Worm (Caenorhabditis elegans) whole organism, dauer: Measurements from ENCODE around the gene nhr-112.

Experiments
- unc-62 ChIP-seq: sonication (generic microtip); optimal IDR thresholded peaks from 2 replicates; lab custom pipeline; 2017; ENCODE audit warnings: missing biosample characterization, missing genetic modification reagents, missing genetic modification characterization

Gene nhr-112

ce11 chrV:16726915-16727314, 3.3 kb upstream of the nhr-112 start, which contains the start of gene T25E12.14:
Gene T25E12.14 (plus strand): TSS chrV:16727215.
- TF ChIP-seq unc-62 (GFP tag; lab: Kevin White, UChicago) = no peak

DNA sequence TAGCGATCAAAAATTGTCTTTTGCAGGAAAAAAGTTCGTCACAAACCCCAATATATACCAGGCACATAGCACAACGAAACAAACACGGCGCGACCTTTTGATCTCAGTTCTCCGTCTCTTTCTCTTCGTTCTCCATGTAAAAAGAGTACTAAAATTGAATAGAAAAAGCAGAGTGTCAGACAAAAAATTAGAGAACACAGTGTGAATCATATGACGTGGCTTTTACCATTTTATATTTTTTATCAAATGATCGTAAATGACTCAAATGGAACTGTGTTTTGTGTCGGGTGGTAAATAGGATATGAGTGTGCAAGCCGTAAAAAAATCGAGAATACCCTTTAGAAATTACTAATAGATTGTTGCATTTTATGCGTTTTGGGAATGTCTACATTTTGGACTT, 2.3 kb upstream of the nhr-112 start:
- TF ChIP-seq unc-62 (GFP tag; lab: Kevin White, UChicago) = no peak

DNA sequence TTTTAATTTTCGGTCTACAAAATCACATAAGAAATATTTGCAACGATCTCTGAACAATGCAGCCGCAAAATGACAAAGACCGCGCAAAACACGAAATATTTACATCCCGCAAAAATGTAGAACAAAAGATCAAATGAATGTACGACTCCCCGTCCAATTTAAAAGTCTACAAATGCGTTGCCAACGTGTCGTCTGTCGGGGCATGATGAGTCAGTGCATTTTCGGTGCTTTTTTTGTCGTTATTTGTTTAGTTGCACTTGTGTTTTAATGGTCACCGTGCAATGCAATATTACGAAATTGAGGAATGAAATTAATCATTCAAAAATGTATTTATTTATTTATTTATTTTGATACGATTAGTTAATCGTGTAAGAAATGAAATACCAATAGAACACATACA, 930 bp upstream of the nhr-112 start:
- TF ChIP-seq unc-62 (GFP tag; lab: Kevin White, UChicago) = no peak

DNA sequence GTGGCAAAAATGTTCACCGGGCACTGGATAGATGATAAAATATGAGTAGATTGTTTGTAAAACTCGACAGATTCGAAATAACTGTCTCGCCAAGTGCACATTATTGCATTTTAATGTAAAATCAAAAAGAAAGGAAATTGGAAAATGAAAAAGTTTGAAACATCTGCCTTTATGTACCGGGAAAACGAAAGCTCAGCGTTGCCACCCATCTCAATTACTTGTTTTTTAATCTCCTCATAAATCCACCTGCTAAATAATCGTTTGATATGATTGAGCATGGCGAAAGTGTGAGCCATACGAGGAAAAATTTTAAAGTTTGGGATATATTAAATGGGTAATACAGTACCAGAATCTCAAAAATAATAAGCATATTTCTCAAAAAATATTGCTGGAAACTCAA, 7.1 kb downstream of the nhr-112 start, which contains the start of gene srh-137:
TSS of gene srh-137 (minus strand) at position 101 of the 400 bp plus-strand sequence.
- TF ChIP-seq unc-62 (GFP tag; lab: Kevin White, UChicago) = no peak

DNA sequence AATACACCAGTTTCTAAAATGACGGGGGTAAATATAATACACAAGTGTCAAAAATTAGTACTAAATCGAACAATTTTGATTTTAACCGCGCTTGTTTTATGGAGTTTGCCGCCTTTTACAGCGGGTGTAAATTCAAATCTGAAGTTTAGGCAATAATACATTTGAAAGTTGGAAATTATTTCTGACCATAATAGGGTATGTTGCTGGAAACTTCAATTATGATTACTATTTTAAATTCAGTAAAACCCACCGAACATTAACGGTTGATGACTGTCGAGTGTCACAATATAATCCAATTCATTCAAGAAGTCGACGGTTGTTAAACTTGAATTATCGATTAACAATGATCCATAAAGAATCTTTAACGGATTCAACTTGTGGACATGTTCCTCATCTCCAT, 9.8 kb downstream of the nhr-112 start:
- no peak for TF ChIP-seq unc-62 (GFP tag; lab: Kevin White, UChicago)

DNA sequence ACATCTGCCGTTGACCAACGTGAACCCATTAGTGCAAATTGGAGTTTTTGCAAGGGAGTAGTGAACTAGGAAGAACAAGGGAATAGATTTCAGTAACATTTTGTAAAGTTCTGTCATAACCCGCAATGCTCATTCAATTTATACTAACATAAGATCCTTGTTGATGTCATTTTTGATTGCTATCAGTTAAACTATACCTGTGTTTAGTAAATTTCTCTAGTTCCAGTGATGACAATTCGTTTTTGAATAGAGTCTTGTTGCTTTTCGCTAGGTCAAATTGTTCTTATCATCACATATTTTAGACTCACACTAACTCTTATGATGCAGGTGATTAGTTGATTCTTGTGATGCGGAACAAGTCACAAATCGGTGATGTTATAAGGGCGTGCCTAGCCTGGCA, 17.1 kb downstream of the nhr-112 start, which contains the start of gene clec-9:
TSS of gene clec-9 (minus strand) at position 101 of the 400 bp plus-strand sequence.
- TF ChIP-seq unc-62 (GFP tag; lab: Kevin White, UChicago) = no peak

DNA sequence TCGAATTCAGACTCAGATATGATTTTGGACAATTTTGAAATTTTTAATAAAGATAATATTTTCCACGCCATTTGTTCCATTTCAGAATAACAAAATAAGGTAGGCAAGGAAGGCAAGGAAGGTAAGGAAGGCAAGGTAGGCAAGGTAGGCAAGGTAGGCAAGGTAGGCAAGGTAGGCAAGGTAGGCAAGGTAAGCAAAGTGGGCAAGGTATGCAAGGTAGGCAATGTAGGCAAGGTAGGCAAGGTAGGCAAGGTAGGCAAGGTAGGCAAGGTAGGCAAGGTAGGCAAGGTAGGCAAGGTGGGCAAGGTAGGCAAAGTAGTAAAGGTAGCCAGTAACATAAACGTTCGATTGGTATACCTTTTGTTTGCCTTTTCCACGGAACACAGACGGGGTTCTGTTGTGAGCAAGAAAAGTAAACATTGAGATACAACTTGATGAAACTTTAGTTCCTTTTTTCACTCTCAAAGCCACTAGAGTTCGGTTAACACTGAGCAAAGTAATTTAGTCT, 23.8 kb downstream of the nhr-112 start, which contains the start of gene Y70C5C.1:
TSS of gene Y70C5C.1 (plus strand) at position 458 of the 508 bp plus-strand sequence.
- no peak for TF ChIP-seq unc-62 (GFP tag; lab: Kevin White, UChicago)

ce11 chrV:16697178-16697577, 26.5 kb downstream of the nhr-112 start, which contains the start of gene srw-41:
Gene srw-41 (plus strand): TSS chrV:16697478.
- TF ChIP-seq unc-62 (GFP tag; lab: Kevin White, UChicago) = no peak

ce11 chrV:16695499-16695898, 28.1 kb downstream of the nhr-112 start:
- TF ChIP-seq unc-62 (GFP tag; lab: Kevin White, UChicago) = no peak

DNA sequence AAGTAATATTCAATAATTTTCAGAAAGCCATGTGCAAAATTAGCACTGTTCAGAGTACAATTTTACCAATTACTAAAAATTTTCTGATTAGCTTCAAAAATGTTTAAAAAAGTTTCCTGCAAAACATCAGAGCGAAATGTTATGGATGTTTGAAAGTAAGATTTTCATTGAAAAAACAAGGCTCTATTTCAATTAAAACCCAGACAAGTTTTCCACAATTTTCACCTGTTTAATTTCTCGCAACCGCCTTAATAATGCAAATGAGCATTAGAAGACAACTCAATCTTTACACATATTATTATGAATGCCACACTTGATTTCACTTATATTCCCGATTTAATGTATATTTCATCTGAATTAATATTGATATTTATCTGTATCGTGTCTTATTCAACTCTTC, 29.1 kb downstream of the nhr-112 start, which contains the start of gene srz-101:
TSS of gene srz-101 (plus strand) at position 301 of the 400 bp plus-strand sequence.
- no peak for TF ChIP-seq unc-62 (GFP tag; lab: Kevin White, UChicago)

- TF ChIP-seq unc-62 (GFP tag; lab: Kevin White, UChicago) = no peak
These were observed 29.9 kb downstream of the nhr-112 start, which contains the start of gene srw-42 for ce11 chrV:16693732-16694131. Gene srw-42 (minus strand): TSS chrV:16693832.

- TF ChIP-seq unc-62 (GFP tag; lab: Kevin White, UChicago) = no peak
These were observed 30.7 kb downstream of the nhr-112 start for ce11 chrV:16692988-16693387.

ce11 chrV:16687227-16687626, 36.4 kb downstream of the nhr-112 start, which contains the start of gene srz-102:
Gene srz-102 (plus strand): TSS chrV:16687527.
- TF ChIP-seq unc-62 (GFP tag; lab: Kevin White, UChicago) = no peak

ce11 chrV:16685725-16686124, 37.9 kb downstream of the nhr-112 start, which contains the start of gene srw-43:
Gene srw-43 (plus strand): TSS chrV:16686025.
- no peak for TF ChIP-seq unc-62 (GFP tag; lab: Kevin White, UChicago)

DNA sequence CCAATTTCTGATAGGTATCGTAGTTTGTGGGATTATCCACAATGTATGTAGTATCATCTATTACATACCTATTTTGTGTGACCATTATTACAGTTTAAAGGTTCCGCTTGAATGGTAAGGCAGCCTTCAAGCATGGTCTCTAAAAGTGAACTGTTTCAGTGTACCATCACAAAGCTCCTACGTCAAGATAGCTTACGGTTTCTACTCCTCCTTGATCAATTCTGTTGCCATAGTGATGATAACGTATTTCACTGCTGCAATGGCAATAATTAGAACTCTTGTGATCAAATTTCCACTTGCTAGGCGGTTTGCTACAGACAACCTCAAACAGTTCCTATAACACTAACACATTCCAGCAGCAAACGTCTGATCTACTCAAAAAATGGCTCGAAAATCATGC, 40.3 kb downstream of the nhr-112 start:
- TF ChIP-seq unc-62 (GFP tag; lab: Kevin White, UChicago) = no peak

DNA sequence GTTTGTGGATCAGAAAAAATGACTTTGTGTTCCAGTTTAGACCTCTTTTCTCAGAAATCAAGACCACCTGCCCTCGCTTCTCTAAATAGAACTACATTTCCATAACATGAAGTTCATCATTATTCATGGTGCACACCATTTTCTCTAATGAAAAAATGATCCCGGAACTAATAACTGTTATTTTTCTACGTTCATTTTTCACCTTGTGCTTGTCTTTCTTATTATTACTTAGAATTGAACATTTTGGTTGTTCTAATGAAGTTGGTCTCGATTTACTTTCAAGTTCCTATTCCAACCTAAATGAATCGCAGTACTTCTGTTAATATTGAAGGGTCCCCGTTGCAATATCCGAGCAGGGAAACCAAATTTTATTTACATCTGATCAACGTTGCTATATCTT, 40.8 kb downstream of the nhr-112 start, which contains the start of gene srw-36:
TSS of gene srw-36 (plus strand) at position 301 of the 400 bp plus-strand sequence.
- TF ChIP-seq unc-62 (GFP tag; lab: Kevin White, UChicago) = no peak

DNA sequence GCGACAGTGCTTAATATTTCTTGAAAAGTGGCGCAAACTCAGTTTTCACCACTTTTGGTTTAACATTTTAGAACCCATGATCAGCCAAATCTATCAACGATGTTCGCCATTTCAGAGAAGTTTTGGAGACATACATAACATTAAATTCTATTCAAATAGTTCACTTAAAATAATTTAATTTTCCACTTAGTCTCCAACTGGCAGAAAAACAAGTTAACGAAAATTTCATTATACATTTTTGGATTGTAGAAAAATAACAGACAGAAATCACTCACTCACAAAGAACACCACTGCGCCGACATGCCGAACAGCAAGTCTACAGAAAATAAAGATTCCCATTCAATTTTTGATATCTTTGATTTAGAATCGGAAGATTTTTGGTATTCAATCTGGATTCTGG, 43.7 kb downstream of the nhr-112 start, which contains the start of gene srw-44:
TSS of gene srw-44 (plus strand) at position 301 of the 400 bp plus-strand sequence.
- TF ChIP-seq unc-62 (GFP tag; lab: Kevin White, UChicago) = no peak
